Worm (Caenorhabditis elegans) whole organism, L1 larva: ENCODE data around the gene F11C1.1.

Experiments
- mdl-1 ChIP-seq, 2 experiments: fragments of 150-350 bp; optimal IDR thresholded peaks; 2 replicates each; lab custom pipeline; 2014 to 2017; ENCODE audit warnings: missing biosample characterization in 2 of 2, missing genetic modification characterization in 2 of 2, inconsistent platforms in 1 of 2
- mef-2 ChIP-seq: fragments of 150-350 bp; optimal IDR thresholded peaks from 2 replicates; lab custom pipeline; 2014; ENCODE audit warnings: missing biosample characterization, missing genetic modification characterization

DNA sequence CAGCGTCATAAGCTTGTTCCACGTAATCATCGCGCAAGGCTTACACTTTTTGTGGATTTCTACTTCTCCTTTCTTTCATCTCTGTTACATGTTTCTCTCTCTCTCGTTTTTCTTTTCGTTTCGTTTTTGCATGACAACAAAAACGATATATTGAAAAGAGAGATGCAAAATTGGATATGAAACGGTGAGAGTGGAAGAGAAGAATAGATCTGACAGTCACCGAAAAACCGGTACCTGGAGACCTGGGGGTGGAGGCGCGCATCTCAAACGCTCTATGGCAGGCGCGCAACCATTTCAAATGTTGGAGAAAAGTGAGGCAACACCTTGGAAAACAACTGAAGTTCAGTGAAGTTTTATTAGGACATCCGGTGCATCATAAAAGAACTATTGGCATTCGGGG lies 19.3 kb upstream of the F11C1.1 start:
- TF ChIP-seq mdl-1 (tag; optimal IDR thresholded peaks at IDR 0.05; lab: Kevin White, UChicago) (peak in 1 of 2 experiments; percentile 19), mef-2 (tag; lab: Kevin White, UChicago) (no peak)
